Fruit fly (Drosophila melanogaster): ENCODE data around the gene Cyp313a4.

DNA sequence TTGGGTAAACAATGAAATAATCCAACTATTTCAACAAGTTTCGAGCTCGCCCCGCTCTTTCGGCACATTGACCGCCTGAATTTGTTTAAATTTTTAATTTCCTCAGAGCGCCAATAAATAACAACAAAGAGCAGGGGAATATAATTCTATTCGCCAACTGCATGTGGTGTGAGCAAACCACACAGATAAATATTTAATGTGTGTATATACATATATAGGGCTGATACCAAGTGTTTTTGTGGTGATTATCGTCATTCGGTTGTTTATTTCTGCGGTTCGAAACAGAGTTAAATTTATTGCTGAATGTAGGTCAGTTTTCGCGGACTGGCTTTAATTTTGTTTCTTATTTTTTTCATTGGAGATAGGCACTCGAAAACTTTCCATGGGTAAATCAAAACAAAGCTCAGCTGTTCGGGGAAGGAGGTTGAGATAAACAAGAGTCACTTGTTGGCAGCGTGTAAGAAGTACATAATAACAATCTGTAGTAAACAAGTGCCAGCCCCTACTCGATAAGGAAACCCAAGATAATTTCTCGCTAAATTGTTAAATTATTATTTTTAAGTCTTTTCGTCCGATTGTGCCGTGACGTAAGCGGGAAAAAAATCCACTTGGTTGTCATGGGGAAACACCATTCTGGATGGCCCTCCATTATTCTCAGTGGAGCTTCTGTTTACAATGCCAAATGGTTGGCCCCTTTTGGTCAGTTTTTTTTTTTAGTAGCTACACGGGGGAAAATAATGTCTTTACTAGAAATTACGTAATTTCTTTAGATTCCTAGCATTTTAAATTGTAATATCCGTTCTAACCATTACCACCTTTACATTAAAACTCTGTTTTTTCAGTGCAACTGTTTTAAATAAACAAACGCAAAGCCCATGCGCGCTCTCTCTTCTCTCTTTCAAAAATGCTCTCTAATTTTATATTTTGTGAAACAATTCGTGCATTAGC, 36.7 kb upstream of the Cyp313a4 start:
- TF ChIP-seq Myc (optimal IDR thresholded peaks at IDR 0.05) (no peak), psq (optimal IDR thresholded peaks at IDR 0.05) (no peak), Sin3A (optimal IDR thresholded peaks at IDR 0.05) (no peak), h (optimal IDR thresholded peaks at IDR 0.05) (no peak)

Data from Kc167 (cell line).